Fruit fly (Drosophila melanogaster) whole organism, embryonic: ENCODE measurements around the gene CG42540.
A peak's percentile ranks its signal among the peaks of the same experiment; 100 is the strongest.

Experiments
- B-H2 ChIP-seq: fragments of 200-800 bp; sonication (Bioruptor generic); optimal IDR thresholded peaks from 2 replicates; lab custom pipeline; 2018; ENCODE audit warnings: missing biosample characterization, mild to moderate bottlenecking, missing genetic modification characterization
- CG10209 ChIP-seq: fragments of 200-800 bp; sonication (Bioruptor generic); optimal IDR thresholded peaks from 3 replicates; lab custom pipeline; 2017; ENCODE audit warnings: missing biosample characterization, mild to moderate bottlenecking, missing genetic modification characterization, missing genetic modification reagents
- CG10543 ChIP-seq: fragments of 200-800 bp; sonication (Bioruptor generic); optimal IDR thresholded peaks from 3 replicates; lab custom pipeline; 2017; ENCODE audit warnings: missing biosample characterization, mild to moderate bottlenecking, missing genetic modification characterization, moderate library complexity
- CG10654 ChIP-seq: fragments of 200-800 bp; sonication (Bioruptor generic); optimal IDR thresholded peaks from 2 replicates; lab custom pipeline; 2016; ENCODE audit warnings: missing biosample characterization, missing genetic modification characterization
- CG11504 ChIP-seq: fragments of 200-800 bp; sonication (Bioruptor generic); optimal IDR thresholded peaks from 3 replicates; lab custom pipeline; 2019; ENCODE audit warnings: missing biosample characterization, mild to moderate bottlenecking, missing genetic modification characterization, moderate library complexity
- CG12071 ChIP-seq: fragments of 200-800 bp; sonication (Bioruptor generic); optimal IDR thresholded peaks from 3 replicates; lab custom pipeline; 2018; ENCODE audit warnings: missing biosample characterization, mild to moderate bottlenecking, missing genetic modification characterization
- CG12155 ChIP-seq: fragments of 200-800 bp; sonication (Bioruptor generic); optimal IDR thresholded peaks from 3 replicates; lab custom pipeline; 2016; ENCODE audit warnings: missing biosample characterization, missing genetic modification characterization
- CG1233 ChIP-seq: fragments of 200-800 bp; sonication (Bioruptor generic); optimal IDR thresholded peaks from 4 replicates; lab custom pipeline; 2018; ENCODE audit warnings: missing biosample characterization, mild to moderate bottlenecking, missing genetic modification characterization
- CG12769 ChIP-seq: fragments of 200-800 bp; sonication (Bioruptor generic); optimal IDR thresholded peaks from 2 replicates; lab custom pipeline; 2019; ENCODE audit warnings: missing biosample characterization, mild to moderate bottlenecking, missing genetic modification characterization, moderate library complexity
- CG13296 ChIP-seq: fragments of 200-800 bp; sonication (Bioruptor generic); optimal IDR thresholded peaks from 3 replicates; lab custom pipeline; 2018; ENCODE audit warnings: missing biosample characterization, mild to moderate bottlenecking, missing genetic modification characterization
- CG13894 ChIP-seq: fragments of 200-800 bp; sonication (Bioruptor generic); optimal IDR thresholded peaks from 3 replicates; lab custom pipeline; 2018; ENCODE audit warnings: missing biosample characterization, mild to moderate bottlenecking, missing genetic modification characterization, moderate library complexity
- CG15073 ChIP-seq: fragments of 200-800 bp; sonication (Bioruptor generic); optimal IDR thresholded peaks from 2 replicates; lab custom pipeline; 2016; ENCODE audit warnings: missing biosample characterization, missing genetic modification characterization
- CG16779 ChIP-seq: fragments of 200-800 bp; sonication (Bioruptor generic); IDR thresholded peaks from 2 replicates; pipeline ENCODE4 v1.3.6; 2022; ENCODE audit warnings: missing biosample characterization, missing genetic modification characterization
- CG1792 ChIP-seq: fragments of 200-800 bp; sonication (Bioruptor generic); optimal IDR thresholded peaks from 2 replicates; lab custom pipeline; 2016; ENCODE audit warnings: missing biosample characterization, missing genetic modification characterization
- CG2120 ChIP-seq: fragments of 200-800 bp; sonication (Bioruptor generic); optimal IDR thresholded peaks from 3 replicates; lab custom pipeline; 2016; ENCODE audit warnings: missing biosample characterization, missing genetic modification characterization
- CG31224 ChIP-seq: fragments of 200-800 bp; sonication (Bioruptor generic); IDR thresholded peaks from 2 replicates; pipeline ENCODE4 v1.3.6; 2022; ENCODE audit warnings: missing biosample characterization, missing genetic modification characterization
- CG3281 ChIP-seq: fragments of 200-800 bp; sonication (Bioruptor generic); optimal IDR thresholded peaks from 3 replicates; lab custom pipeline; 2017; ENCODE audit warnings: missing biosample characterization, mild to moderate bottlenecking, missing genetic modification characterization
- CG34422 ChIP-seq: fragments of 200-800 bp; sonication (Bioruptor generic); IDR thresholded peaks from 3 replicates; pipeline ENCODE4 v1.3.6; 2022; ENCODE audit warnings: missing biosample characterization, missing genetic modification characterization
- CG4282 ChIP-seq: fragments of 200-800 bp; sonication (Bioruptor generic); optimal IDR thresholded peaks from 2 replicates; lab custom pipeline; 2016; ENCODE audit warnings: missing biosample characterization, missing genetic modification characterization
- CG4707 ChIP-seq: fragments of 200-800 bp; sonication (Bioruptor generic); optimal IDR thresholded peaks from 2 replicates; lab custom pipeline; 2018; ENCODE audit warnings: missing biosample characterization, mild to moderate bottlenecking, missing genetic modification characterization, moderate library complexity
- CG6791 ChIP-seq: fragments of 200-800 bp; sonication (Bioruptor generic); IDR thresholded peaks from 3 replicates; pipeline ENCODE4 v1.3.6; 2022; ENCODE audit warnings: missing biosample characterization, missing genetic modification characterization; ENCODE audit not compliant: partially characterized antibody
- CG7987 ChIP-seq: fragments of 200-800 bp; sonication (Bioruptor generic); optimal IDR thresholded peaks from 2 replicates; lab custom pipeline; 2018; ENCODE audit warnings: missing biosample characterization, mild to moderate bottlenecking, missing genetic modification characterization, moderate library complexity
- CG9215 ChIP-seq: fragments of 200-800 bp; sonication (Bioruptor generic); IDR thresholded peaks from 2 replicates; pipeline ENCODE4 v1.3.6; 2022; ENCODE audit warnings: missing biosample characterization, missing genetic modification characterization
- CG9437 ChIP-seq: fragments of 200-800 bp; sonication (Bioruptor generic); optimal IDR thresholded peaks from 2 replicates; lab custom pipeline; 2018; ENCODE audit warnings: missing biosample characterization, mild to moderate bottlenecking, missing genetic modification characterization
- CG9609 ChIP-seq: fragments of 200-800 bp; sonication (Bioruptor generic); optimal IDR thresholded peaks from 3 replicates; lab custom pipeline; 2016; ENCODE audit warnings: missing biosample characterization, missing genetic modification characterization
- CHES-1-like ChIP-seq: fragments of 200-800 bp; sonication (Bioruptor generic); optimal IDR thresholded peaks from 2 replicates; lab custom pipeline; 2016; ENCODE audit warnings: missing biosample characterization, missing genetic modification characterization
- Deaf1 ChIP-seq: fragments of 200-800 bp; optimal IDR thresholded peaks from 3 replicates; lab custom pipeline; 2019; ENCODE audit warnings: missing biosample characterization, mild to moderate bottlenecking, missing genetic modification characterization, moderate library complexity
- Dip3 ChIP-seq: fragments of 200-800 bp; sonication (Bioruptor generic); optimal IDR thresholded peaks from 3 replicates; lab custom pipeline; 2016; ENCODE audit warnings: missing biosample characterization, missing genetic modification characterization
- Dref ChIP-seq: fragments of 200-800 bp; sonication (Bioruptor generic); IDR thresholded peaks from 2 replicates; pipeline ENCODE4 v1.3.6; 2022; ENCODE audit warnings: missing biosample characterization, missing genetic modification characterization
- Drgx ChIP-seq: fragments of 200-800 bp; sonication (Bioruptor generic); IDR thresholded peaks from 2 replicates; pipeline ENCODE4 v1.3.6; 2022; ENCODE audit warnings: missing biosample characterization, missing genetic modification characterization
- Fer1 ChIP-seq: fragments of 200-800 bp; sonication (Bioruptor generic); optimal IDR thresholded peaks from 2 replicates; lab custom pipeline; 2017; ENCODE audit warnings: missing biosample characterization, mild to moderate bottlenecking, missing genetic modification characterization
- H2.0 ChIP-seq: fragments of 200-800 bp; sonication (Bioruptor generic); IDR thresholded peaks from 2 replicates; pipeline ENCODE4 v1.3.6; 2022; ENCODE audit warnings: missing biosample characterization, missing genetic modification characterization
- HmgD ChIP-seq: fragments of 200-800 bp; sonication (Bioruptor generic); optimal IDR thresholded peaks from 3 replicates; lab custom pipeline; 2016; ENCODE audit warnings: missing biosample characterization, missing genetic modification characterization
- NK7.1 ChIP-seq: fragments of 200-800 bp; sonication (Bioruptor generic); optimal IDR thresholded peaks from 3 replicates; lab custom pipeline; 2016; ENCODE audit warnings: missing biosample characterization, missing genetic modification characterization
- Nf-YC ChIP-seq: fragments of 200-800 bp; optimal IDR thresholded peaks from 3 replicates; lab custom pipeline; 2019; ENCODE audit warnings: missing biosample characterization, mild to moderate bottlenecking, missing genetic modification characterization, moderate library complexity
- ac ChIP-seq: fragments of 200-800 bp; sonication (Bioruptor generic); optimal IDR thresholded peaks from 3 replicates; lab custom pipeline; 2017; ENCODE audit warnings: missing biosample characterization, mild to moderate bottlenecking, missing genetic modification characterization
- ara ChIP-seq: fragments of 200-800 bp; sonication (Bioruptor generic); IDR thresholded peaks from 2 replicates; pipeline ENCODE4 v1.3.6; 2022; ENCODE audit warnings: missing biosample characterization, missing genetic modification characterization
- bbx ChIP-seq: fragments of 200-800 bp; sonication (Bioruptor generic); IDR thresholded peaks from 2 replicates; pipeline ENCODE4 v1.3.6; 2022; ENCODE audit warnings: missing biosample characterization, missing genetic modification characterization; ENCODE audit not compliant: partially characterized antibody
- chn ChIP-seq: fragments of 200-800 bp; sonication (Bioruptor generic); optimal IDR thresholded peaks from 2 replicates; lab custom pipeline; 2016; ENCODE audit warnings: missing biosample characterization, missing genetic modification characterization
- dimm ChIP-seq: fragments of 200-800 bp; sonication (Bioruptor generic); IDR thresholded peaks from 2 replicates; pipeline ENCODE4 v1.3.6; 2022; ENCODE audit warnings: missing biosample characterization, missing genetic modification characterization
- eve ChIP-seq, 2 experiments: fragments of >200 bp; optimal IDR thresholded peaks; 2 replicates each; lab custom pipeline; 2017; ENCODE audit warnings: missing biosample characterization in 2 of 2, missing genetic modification characterization in 2 of 2
- gem ChIP-seq: fragments of 200-800 bp; sonication (Bioruptor generic); optimal IDR thresholded peaks from 2 replicates; lab custom pipeline; 2019; ENCODE audit warnings: missing biosample characterization, mild to moderate bottlenecking, missing genetic modification characterization, moderate library complexity
- luna ChIP-seq: fragments of 200-800 bp; sonication (Bioruptor generic); optimal IDR thresholded peaks from 2 replicates; lab custom pipeline; 2016; ENCODE audit warnings: missing biosample characterization, missing genetic modification characterization
- maf-S ChIP-seq: fragments of 200-800 bp; sonication (Bioruptor generic); optimal IDR thresholded peaks from 2 replicates; lab custom pipeline; 2016; ENCODE audit warnings: missing biosample characterization, missing genetic modification characterization
- onecut ChIP-seq: fragments of 200-800 bp; sonication (Bioruptor generic); IDR thresholded peaks from 2 replicates; pipeline ENCODE4 v1.3.6; 2022; ENCODE audit warnings: missing biosample characterization, missing genetic modification characterization
- psq ChIP-seq: fragments of 200-800 bp; sonication (Bioruptor generic); optimal IDR thresholded peaks from 2 replicates; lab custom pipeline; 2017; ENCODE audit warnings: missing biosample characterization, missing genetic modification characterization
- row ChIP-seq: fragments of 200-800 bp; sonication (Bioruptor generic); IDR thresholded peaks from 3 replicates; pipeline ENCODE4 v1.3.6; 2022; ENCODE audit warnings: missing biosample characterization, missing genetic modification characterization
- slbo ChIP-seq: fragments of 200-800 bp; sonication (Bioruptor generic); IDR thresholded peaks from 2 replicates; pipeline ENCODE4 v1.3.6; 2022; ENCODE audit warnings: missing biosample characterization, missing genetic modification characterization
- ssp ChIP-seq: fragments of 200-800 bp; sonication (Bioruptor generic); IDR thresholded peaks from 2 replicates; pipeline ENCODE4 v1.3.6; 2022; ENCODE audit warnings: missing biosample characterization, missing genetic modification characterization

CG42540 gene

DNA sequence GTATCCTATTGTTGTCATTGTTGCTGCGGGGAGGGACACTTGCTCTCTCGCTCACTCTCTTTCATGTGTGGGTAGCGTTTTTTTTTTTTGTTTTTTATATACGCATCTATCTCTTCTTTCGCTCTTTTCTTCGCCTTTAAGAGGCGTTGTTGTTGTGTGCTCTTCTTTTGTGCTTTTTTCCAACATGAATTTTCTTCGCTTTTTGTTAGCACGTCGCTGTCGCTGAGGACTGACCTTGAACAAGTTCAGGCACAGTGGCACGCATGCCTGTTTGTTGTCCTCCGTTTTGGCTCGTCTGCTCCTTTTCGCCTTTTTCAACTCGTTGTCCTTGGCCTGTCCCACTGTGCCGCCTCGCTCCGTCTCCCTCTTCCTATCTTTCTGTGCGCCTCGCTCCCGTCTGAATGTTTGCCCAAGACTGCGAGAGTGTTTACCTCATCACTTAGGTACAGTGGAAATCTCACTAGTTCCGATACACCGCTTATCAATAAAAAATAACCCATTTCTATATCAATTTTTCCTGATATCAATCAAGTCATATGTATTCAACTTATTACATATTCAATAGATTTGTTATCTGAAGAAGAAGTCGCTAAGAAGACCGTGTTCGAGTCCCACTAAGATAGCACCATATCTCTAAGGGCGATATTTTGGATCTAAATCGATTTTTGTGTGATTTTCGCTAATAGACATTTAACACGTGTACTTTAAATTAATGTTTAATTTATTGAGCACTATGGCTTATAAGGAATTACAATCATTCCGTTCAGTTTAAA, 12.7 kb upstream of the CG42540 start (continued):
- peak; percentile 35 for TF ChIP-seq maf-S (GFP tag; lab: Kevin White, UChicago)
- TF ChIP-seq eve (GFP tag; optimal IDR thresholded peaks at IDR 0.05; lab: Kevin White, UChicago), result peak in 1 of 2 experiments; percentile 65
- peak; percentile 34 for TF ChIP-seq Dip3 (GFP tag; lab: Kevin White, UChicago)
- TF ChIP-seq Fer1 (GFP tag; lab: Kevin White, UChicago), result peak; percentile 41
- TF ChIP-seq CG10209 (GFP tag; lab: Kevin White, UChicago), result peak; percentile 35
- peak; percentile 81 for TF ChIP-seq row (GFP tag; lab: Robert Waterston, UW)
- no peak for TF ChIP-seq CG10654 (GFP tag; lab: Kevin White, UChicago)
- peak; percentile 30 for TF ChIP-seq CG12769
- TF ChIP-seq NK7.1 (GFP tag; lab: Kevin White, UChicago), result peak; percentile 12
- TF ChIP-seq CHES-1-like (GFP tag; lab: Kevin White, UChicago), result peak; percentile 45
- peak; percentile 52 for TF ChIP-seq CG13894 (tag; lab: Kevin White, UChicago)
- peak; percentile 14 for TF ChIP-seq CG15073 (GFP tag; lab: Kevin White, UChicago)
- TF ChIP-seq chn, result peak; percentile 23
- TF ChIP-seq gem (tag; lab: Kevin White, UChicago), result peak; percentile 28
- peak; percentile 25 for TF ChIP-seq B-H2 (GFP tag; lab: Kevin White, UChicago)
- TF ChIP-seq CG12071 (GFP tag; lab: Kevin White, UChicago), result peak; percentile 41
- peak; percentile 43 for TF ChIP-seq CG10543 (GFP tag; lab: Kevin White, UChicago)
- peak; percentile 78 for TF ChIP-seq Drgx (GFP tag; lab: Robert Waterston, UW)
- peak; percentile 17 for TF ChIP-seq CG1792 (GFP tag; lab: Kevin White, UChicago)
- no peak for TF ChIP-seq ac (GFP tag; lab: Kevin White, UChicago)
- TF ChIP-seq CG9609 (GFP tag; lab: Kevin White, UChicago), result peak; percentile 45
- TF ChIP-seq CG4282 (GFP tag; lab: Kevin White, UChicago), result peak; percentile 80
- TF ChIP-seq CG16779 (GFP tag; lab: Robert Waterston, UW), result 0 out of 2 replicates have a peak, but pooled peaks have one; percentile 26
- peak; percentile 6 for TF ChIP-seq CG11504 (tag; lab: Kevin White, UChicago)
- 0 out of 3 replicates have a peak, but pooled peaks have one; percentile 11 for TF ChIP-seq CG6791 (GFP tag; lab: Robert Waterston, UW)
- peak; percentile 25 for TF ChIP-seq HmgD (GFP tag; lab: Kevin White, UChicago)
- peak; percentile 79 for TF ChIP-seq slbo
- no peak for TF ChIP-seq psq (GFP tag; lab: Kevin White, UChicago)
- 0 out of 2 replicates have a peak, but pooled peaks have one; percentile 4 for TF ChIP-seq Dref (GFP tag; lab: Robert Waterston, UW)
- TF ChIP-seq CG31224 (GFP tag; lab: Robert Waterston, UW), result peak; percentile 72
- 0 out of 2 replicates have a peak, but pooled peaks have one; percentile 11 for TF ChIP-seq bbx (GFP tag; lab: Robert Waterston, UW)
- peak; percentile 80 for TF ChIP-seq CG2120 (GFP tag; lab: Kevin White, UChicago)
- TF ChIP-seq CG4707, result peak; percentile 95
- TF ChIP-seq dimm (GFP tag; lab: Robert Waterston, UW), result peak; percentile 40; the same call in 1 of the 2 replicates
- TF ChIP-seq Nf-YC, result no peak
- peak; percentile 47 for TF ChIP-seq H2.0
- peak; percentile 19; the same call in 1 of the 3 replicates for TF ChIP-seq CG34422
- peak; percentile 28 for TF ChIP-seq CG1233 (GFP tag; lab: Kevin White, UChicago)
- peak; percentile 34; the same call in 1 of the 2 replicates for TF ChIP-seq CG9215 (GFP tag; lab: Robert Waterston, UW)
- TF ChIP-seq ssp (GFP tag; lab: Robert Waterston, UW), result no peak
- TF ChIP-seq CG7987 (GFP tag; lab: Kevin White, UChicago), result no peak
- TF ChIP-seq CG3281 (GFP tag; lab: Kevin White, UChicago), result peak; percentile 35
- TF ChIP-seq CG13296, result no peak
- TF ChIP-seq Deaf1 (tag; lab: Kevin White, UChicago), result peak; percentile 3
- TF ChIP-seq onecut (GFP tag; lab: Robert Waterston, UW), result 0 out of 2 replicates have a peak, but pooled peaks have one; percentile 15
- no peak for TF ChIP-seq luna (GFP tag; lab: Kevin White, UChicago)
- peak; percentile 48; the same call in 1 of the 2 replicates for TF ChIP-seq ara (GFP tag; lab: Robert Waterston, UW)
- no peak for TF ChIP-seq CG9437 (GFP tag; lab: Kevin White, UChicago)
- peak; percentile 32 for TF ChIP-seq CG12155 (GFP tag; lab: Kevin White, UChicago)
